Fruit fly (Drosophila melanogaster) whole organism, embryonic: ENCODE data around the gene puc.
A peak's percentile ranks its signal among the peaks of the same experiment; 100 is the strongest.

ENCODE experiments used
- Abd-B ChIP-seq: fragments of 200-800 bp; sonication (Bioruptor generic); optimal IDR thresholded peaks from 2 replicates; lab custom pipeline; 2018; ENCODE audit warnings: missing biosample characterization, mild to moderate bottlenecking, missing genetic modification characterization, moderate library complexity
- Aef1 ChIP-seq: fragments of 200-800 bp; sonication (Bioruptor generic); IDR thresholded peaks from 3 replicates; pipeline ENCODE4 v1.3.6; 2022; ENCODE audit warnings: missing biosample characterization, missing genetic modification characterization
- Asciz ChIP-seq: fragments of 200-800 bp; sonication (Bioruptor generic); optimal IDR thresholded peaks from 2 replicates; lab custom pipeline; 2017; ENCODE audit warnings: missing biosample characterization, mild to moderate bottlenecking, missing genetic modification characterization, missing genetic modification reagents
- CG10147 ChIP-seq: fragments of 200-800 bp; sonication (Bioruptor generic); optimal IDR thresholded peaks from 2 replicates; lab custom pipeline; 2019; ENCODE audit warnings: missing biosample characterization, mild to moderate bottlenecking, missing genetic modification characterization, moderate library complexity
- CG12219 ChIP-seq: fragments of 200-800 bp; sonication (Bioruptor generic); optimal IDR thresholded peaks from 3 replicates; lab custom pipeline; 2018; ENCODE audit warnings: missing biosample characterization, mild to moderate bottlenecking, missing genetic modification characterization
- CG14965 ChIP-seq: fragments of 200-800 bp; sonication (Bioruptor generic); optimal IDR thresholded peaks from 2 replicates; lab custom pipeline; 2016; ENCODE audit warnings: missing biosample characterization, missing genetic modification characterization, borderline replicate concordance
- CG16863 ChIP-seq: fragments of 200-800 bp; sonication (Bioruptor generic); optimal IDR thresholded peaks from 3 replicates; lab custom pipeline; 2016; ENCODE audit warnings: missing biosample characterization, missing genetic modification characterization
- CG1792 ChIP-seq: fragments of 200-800 bp; sonication (Bioruptor generic); optimal IDR thresholded peaks from 2 replicates; lab custom pipeline; 2016; ENCODE audit warnings: missing biosample characterization, missing genetic modification characterization
- CG18764 ChIP-seq: fragments of 200-800 bp; sonication (Bioruptor generic); optimal IDR thresholded peaks from 3 replicates; lab custom pipeline; 2016; ENCODE audit warnings: missing biosample characterization, missing genetic modification characterization
- CG30431 ChIP-seq: fragments of 200-800 bp; sonication (Bioruptor generic); optimal IDR thresholded peaks from 2 replicates; lab custom pipeline; 2017; ENCODE audit warnings: missing biosample characterization, missing genetic modification characterization
- CG43689 ChIP-seq: fragments of 200-800 bp; sonication (Bioruptor generic); IDR thresholded peaks from 2 replicates; pipeline ENCODE4 v1.3.6; 2022; ENCODE audit warnings: missing biosample characterization, missing genetic modification characterization
- CG5180 ChIP-seq: fragments of 200-800 bp; sonication (Bioruptor generic); optimal IDR thresholded peaks from 3 replicates; lab custom pipeline; 2017; ENCODE audit warnings: missing biosample characterization, missing genetic modification characterization, mild to moderate bottlenecking, moderate library complexity, missing genetic modification reagents
- CG6689 ChIP-seq: fragments of 200-800 bp; sonication (Bioruptor generic); IDR thresholded peaks from 2 replicates; pipeline ENCODE4 v1.3.6; 2022; ENCODE audit warnings: missing biosample characterization, missing genetic modification characterization
- CG7372 ChIP-seq: fragments of 200-800 bp; sonication (Bioruptor generic); IDR thresholded peaks from 2 replicates; pipeline ENCODE4 v1.3.6; 2022; ENCODE audit warnings: missing biosample characterization, missing genetic modification characterization
- CG9437 ChIP-seq: fragments of 200-800 bp; sonication (Bioruptor generic); optimal IDR thresholded peaks from 2 replicates; lab custom pipeline; 2018; ENCODE audit warnings: missing biosample characterization, mild to moderate bottlenecking, missing genetic modification characterization
- Fer1 ChIP-seq: fragments of 200-800 bp; sonication (Bioruptor generic); optimal IDR thresholded peaks from 2 replicates; lab custom pipeline; 2017; ENCODE audit warnings: missing biosample characterization, mild to moderate bottlenecking, missing genetic modification characterization
- Hey ChIP-seq: fragments of 200-800 bp; sonication (Bioruptor generic); optimal IDR thresholded peaks from 3 replicates; lab custom pipeline; 2018; ENCODE audit warnings: missing biosample characterization, mild to moderate bottlenecking, missing genetic modification characterization
- Hmr ChIP-seq: fragments of 200-800 bp; sonication (Bioruptor generic); optimal IDR thresholded peaks from 3 replicates; lab custom pipeline; 2017; ENCODE audit warnings: mild to moderate bottlenecking, missing biosample characterization, missing genetic modification reagents, missing genetic modification characterization
- Lhr ChIP-seq: fragments of 200-800 bp; sonication (Bioruptor generic); optimal IDR thresholded peaks from 3 replicates; lab custom pipeline; 2017; ENCODE audit warnings: mild to moderate bottlenecking, missing biosample characterization, missing genetic modification reagents, missing genetic modification characterization
- Med ChIP-seq: fragments of 200-800 bp; sonication (Bioruptor generic); peaks from one replicate; lab custom pipeline; 2016; ENCODE audit warnings: missing biosample characterization, missing genetic modification characterization, mild to moderate bottlenecking, inconsistent platforms, moderate library complexity
- Mrtf ChIP-seq: fragments of 200-800 bp; sonication (Bioruptor generic); IDR thresholded peaks from 3 replicates; pipeline ENCODE4 v1.3.6; 2022; ENCODE audit warnings: missing biosample characterization, missing genetic modification characterization
- NC2β ChIP-seq: fragments of 200-800 bp; sonication (Bioruptor generic); optimal IDR thresholded peaks from 2 replicates; lab custom pipeline; 2016; ENCODE audit warnings: missing biosample characterization, missing genetic modification characterization
- NK7.1 ChIP-seq: fragments of 200-800 bp; sonication (Bioruptor generic); optimal IDR thresholded peaks from 3 replicates; lab custom pipeline; 2016; ENCODE audit warnings: missing biosample characterization, missing genetic modification characterization
- NfI ChIP-seq: fragments of 200-800 bp; sonication (Bioruptor generic); optimal IDR thresholded peaks from 3 replicates; lab custom pipeline; 2018; ENCODE audit warnings: missing biosample characterization, mild to moderate bottlenecking, missing genetic modification characterization, moderate library complexity
- Sox100B ChIP-seq: fragments of 200-800 bp; sonication (Bioruptor generic); optimal IDR thresholded peaks from 3 replicates; lab custom pipeline; 2018; ENCODE audit warnings: missing biosample characterization, mild to moderate bottlenecking, missing genetic modification characterization
- Stat92E ChIP-seq, 3 experiments: fragments of >200 bp in 2 of 3; fragments of 200-800 bp in 1 of 3; sonication (Bioruptor generic) in 1 of 3; optimal IDR thresholded peaks; 2 replicates each; lab custom pipeline; 2017 to 2019; ENCODE audit warnings: missing biosample characterization in 3 of 3, missing genetic modification characterization in 3 of 3, mild to moderate bottlenecking in 1 of 3, moderate library complexity in 1 of 3
- az2 ChIP-seq: fragments of 200-800 bp; sonication (Bioruptor generic); optimal IDR thresholded peaks from 3 replicates; lab custom pipeline; 2016; ENCODE audit warnings: missing biosample characterization, missing genetic modification characterization
- br ChIP-seq: fragments of >200 bp; optimal IDR thresholded peaks from 2 replicates; lab custom pipeline; 2017
- cad ChIP-seq: fragments of >200 bp; optimal IDR thresholded peaks from 2 replicates; lab custom pipeline; 2017; ENCODE audit warnings: missing biosample characterization, missing genetic modification characterization
- dmrt11E ChIP-seq: fragments of 200-800 bp; sonication (Bioruptor generic); optimal IDR thresholded peaks from 3 replicates; lab custom pipeline; 2018; ENCODE audit warnings: missing biosample characterization, mild to moderate bottlenecking, missing genetic modification characterization, moderate library complexity
- dmrt99B ChIP-seq: fragments of 200-800 bp; sonication (Bioruptor generic); optimal IDR thresholded peaks from 2 replicates; lab custom pipeline; 2018; ENCODE audit warnings: missing biosample characterization, mild to moderate bottlenecking, missing genetic modification characterization, moderate library complexity
- dysf ChIP-seq: fragments of 200-800 bp; sonication (Bioruptor generic); IDR thresholded peaks from 3 replicates; pipeline ENCODE4 v1.3.6; 2022; ENCODE audit warnings: missing biosample characterization, missing genetic modification characterization
- ems ChIP-seq: fragments of 200-800 bp; sonication (Bioruptor generic); optimal IDR thresholded peaks from 3 replicates; lab custom pipeline; 2016; ENCODE audit warnings: missing biosample characterization, missing genetic modification characterization
- fu2 ChIP-seq: fragments of 200-800 bp; sonication (Bioruptor generic); optimal IDR thresholded peaks from 2 replicates; lab custom pipeline; 2016; ENCODE audit warnings: missing biosample characterization, missing genetic modification characterization
- gcm ChIP-seq: fragments of 200-800 bp; sonication (Bioruptor generic); optimal IDR thresholded peaks from 2 replicates; lab custom pipeline; 2019; ENCODE audit warnings: missing biosample characterization, mild to moderate bottlenecking, missing genetic modification characterization, moderate library complexity
- gt ChIP-seq: fragments of 200-800 bp; sonication (Bioruptor generic); IDR thresholded peaks from 2 replicates; pipeline ENCODE4 v1.3.6; 2022; ENCODE audit warnings: missing biosample characterization, missing genetic modification characterization
- jing ChIP-seq: fragments of 200-800 bp; sonication (Bioruptor generic); optimal IDR thresholded peaks from 2 replicates; lab custom pipeline; 2018; ENCODE audit warnings: missing biosample characterization, mild to moderate bottlenecking, missing genetic modification characterization
- klu ChIP-seq: fragments of 200-800 bp; sonication (Bioruptor generic); IDR thresholded peaks from 2 replicates; pipeline ENCODE4 v1.3.6; 2022; ENCODE audit warnings: missing biosample characterization, missing genetic modification characterization
- lbe ChIP-seq: fragments of 200-800 bp; sonication (Bioruptor generic); optimal IDR thresholded peaks from 2 replicates; lab custom pipeline; 2016; ENCODE audit warnings: missing biosample characterization, mild to moderate bottlenecking, missing genetic modification characterization
- nom ChIP-seq: fragments of 200-800 bp; sonication (Bioruptor generic); optimal IDR thresholded peaks from 2 replicates; lab custom pipeline; 2017; ENCODE audit warnings: missing biosample characterization, missing genetic modification characterization, mild to moderate bottlenecking, moderate library complexity, missing genetic modification reagents
- pnt ChIP-seq: fragments of 200-800 bp; sonication (Bioruptor generic); optimal IDR thresholded peaks from 3 replicates; lab custom pipeline; 2016; ENCODE audit warnings: missing biosample characterization, missing genetic modification characterization
- row ChIP-seq: fragments of 200-800 bp; sonication (Bioruptor generic); IDR thresholded peaks from 3 replicates; pipeline ENCODE4 v1.3.6; 2022; ENCODE audit warnings: missing biosample characterization, missing genetic modification characterization
- seq ChIP-seq: fragments of 200-800 bp; sonication (Bioruptor generic); IDR thresholded peaks from 2 replicates; pipeline ENCODE4 v1.3.6; 2022; ENCODE audit warnings: missing biosample characterization, missing genetic modification characterization
- sna ChIP-seq: fragments of 200-800 bp; sonication (Bioruptor generic); IDR thresholded peaks from 2 replicates; pipeline ENCODE4 v1.3.6; 2022; ENCODE audit warnings: missing biosample characterization, missing genetic modification characterization; ENCODE audit not compliant: partially characterized antibody
- zf30C ChIP-seq: fragments of 200-800 bp; sonication (Bioruptor generic); optimal IDR thresholded peaks from 3 replicates; lab custom pipeline; 2018; ENCODE audit warnings: missing biosample characterization, mild to moderate bottlenecking, missing genetic modification characterization
- zfh2 ChIP-seq: fragments of 200-800 bp; sonication (Bioruptor generic); optimal IDR thresholded peaks from 2 replicates; lab custom pipeline; 2016; ENCODE audit warnings: missing biosample characterization, missing genetic modification characterization

Gene puc

dm6 chr3R:8112880-8113832 lies 8.0 kb downstream of the puc start (continued):
- TF ChIP-seq CG1792 (peak; percentile 45), Med (GFP tag; lab: Kevin White, UChicago) (peak; percentile 97), zf30C (GFP tag; lab: Kevin White, UChicago) (peak; percentile 69), CG7372 (GFP tag; lab: Robert Waterston, UW) (0 out of 2 replicates have a peak, but pooled peaks have one; percentile 25), CG5180 (peak; percentile 72), pnt (GFP tag; lab: Kevin White, UChicago) (peak; percentile 72), CG6689 (GFP tag; lab: Robert Waterston, UW) (peak; percentile 58), lbe (GFP tag; lab: Kevin White, UChicago) (peak; percentile 16), dmrt99B (peak; percentile 89), CG9437 (peak; percentile 83), Fer1 (GFP tag; lab: Kevin White, UChicago) (peak; percentile 79), az2 (GFP tag; lab: Kevin White, UChicago) (peak; percentile 82), row (GFP tag; lab: Robert Waterston, UW) (peak; percentile 73), dmrt11E (tag; lab: Kevin White, UChicago) (peak; percentile 66), gt (GFP tag; lab: Robert Waterston, UW) (no peak), Aef1 (GFP tag; lab: Robert Waterston, UW) (peak; percentile 70), CG16863 (peak; percentile 78), Abd-B (GFP tag; lab: Kevin White, UChicago) (peak; percentile 69), CG18764 (peak; percentile 57), CG10147 (GFP tag; lab: Kevin White, UChicago) (peak; percentile 80), Hmr (GFP tag; lab: Kevin White, UChicago) (peak; percentile 85), CG12219 (GFP tag; lab: Kevin White, UChicago) (peak; percentile 80), Stat92E (GFP tag; optimal IDR thresholded peaks at IDR 0.05; lab: Kevin White, UChicago) (no peak), Mrtf (GFP tag; lab: Robert Waterston, UW) (peak; percentile 46; the same call in 1 of the 3 replicates), Lhr (peak; percentile 69), gcm (GFP tag; lab: Kevin White, UChicago) (peak; percentile 54), nom (peak; percentile 76), CG30431 (GFP tag; lab: Kevin White, UChicago) (peak; percentile 75), Asciz (GFP tag; lab: Kevin White, UChicago) (peak; percentile 76), cad (GFP tag; lab: Kevin White, UChicago) (peak; percentile 82), zfh2 (peak; percentile 66), NK7.1 (GFP tag; lab: Kevin White, UChicago) (peak; percentile 57), klu (GFP tag; lab: Robert Waterston, UW) (0 out of 2 replicates have a peak, but pooled peaks have one; percentile 9), NC2β (GFP tag; lab: Kevin White, UChicago) (peak; percentile 76), Hey (tag; lab: Kevin White, UChicago) (no peak), ems (GFP tag; lab: Kevin White, UChicago) (peak; percentile 82), jing (peak; percentile 71), seq (GFP tag; lab: Robert Waterston, UW) (peak; percentile 51), fu2 (peak; percentile 84), dysf (GFP tag; lab: Robert Waterston, UW) (peak; percentile 83), sna (GFP tag; lab: Robert Waterston, UW) (no peak), CG14965 (peak; percentile 60), Sox100B (GFP tag; lab: Kevin White, UChicago) (peak; percentile 87), NfI (GFP tag; lab: Kevin White, UChicago) (peak; percentile 84), CG43689 (GFP tag; lab: Robert Waterston, UW) (no peak), br (lab: Kevin White, UChicago) (no peak)
- TF ChIP-seq, all 482 proteins: peak for 362
